Worm (Caenorhabditis elegans): ENCODE data around the gene degl-2.
A peak's percentile ranks its signal among the peaks of the same experiment; 100 is the strongest.

The degl-2 gene

ce11 chrIV:9676535-9676934, 33.2 kb downstream of the degl-2 start (continued):
- TF ChIP-seq elt-2 (tag; optimal IDR thresholded peaks at IDR 0.05) (peak; percentile 76), egl-27 (tag; optimal IDR thresholded peaks at IDR 0.05) (no peak), unc-30 (tag; optimal IDR thresholded peaks at IDR 0.05) (no peak), F16B12.6 (tag; optimal IDR thresholded peaks at IDR 0.05) (no peak), unc-62 (GFP tag; optimal IDR thresholded peaks at IDR 0.05) (no peak), mdl-1 (tag; optimal IDR thresholded peaks at IDR 0.05) (peak in 1 of 2 experiments; percentile 33), nhr-71 (tag; optimal IDR thresholded peaks at IDR 0.05) (peak; percentile 43), skn-1 (tag; optimal IDR thresholded peaks at IDR 0.05) (no peak)

DNA sequence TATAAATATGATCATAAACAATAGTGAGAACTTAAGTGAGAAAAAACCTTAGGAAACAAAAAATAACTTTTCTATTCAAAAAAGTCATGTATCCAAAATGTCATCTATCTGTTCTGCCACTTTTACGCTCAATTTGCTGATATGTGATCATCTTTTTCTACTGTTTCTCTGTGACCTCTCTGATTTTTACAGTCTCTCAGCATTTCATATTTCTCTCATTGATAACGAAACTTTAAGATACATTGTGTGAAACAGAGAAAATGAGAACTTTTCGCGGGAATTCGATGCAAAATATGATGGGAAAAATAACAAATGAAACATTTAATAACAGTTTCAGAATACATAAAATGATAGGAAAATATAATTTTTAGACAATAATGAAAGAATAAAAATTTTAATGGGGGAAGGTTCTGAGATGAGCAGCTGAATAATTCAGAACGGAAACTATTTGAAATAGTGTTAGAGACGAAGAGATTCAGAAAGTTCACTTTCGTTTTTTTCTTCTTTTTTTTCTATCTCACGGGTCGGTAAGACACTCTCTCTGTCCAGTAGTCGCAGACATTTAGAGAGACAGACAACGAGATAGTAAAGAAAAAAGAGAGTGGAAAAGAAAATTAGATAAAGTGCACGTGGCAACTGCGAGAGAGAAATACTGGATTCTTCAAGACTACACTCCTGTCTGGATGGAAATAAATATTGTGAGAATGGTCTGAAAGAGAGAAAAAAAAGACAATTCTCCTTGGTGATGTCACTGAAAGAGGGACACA, 34.1 kb downstream of the degl-2 start:
- TF ChIP-seq jun-1 (tag; optimal IDR thresholded peaks at IDR 0.05) (peak; percentile 38), nhr-90 (tag; optimal IDR thresholded peaks at IDR 0.05; ENCODE audit: poor library complexity) (peak; percentile 55), fos-1 (tag; optimal IDR thresholded peaks at IDR 0.05) (peak; percentile 77), snu-23 (GFP tag; optimal IDR thresholded peaks at IDR 0.05) (peak; percentile 80), sox-4 (tag; optimal IDR thresholded peaks at IDR 0.05) (peak; percentile 30), lin-13 (GFP tag; optimal IDR thresholded peaks at IDR 0.05) (peak; percentile 28), nhr-11 (tag; optimal IDR thresholded peaks at IDR 0.05) (peak; percentile 65), lir-3 (tag; optimal IDR thresholded peaks at IDR 0.05; ENCODE audit: poor library complexity) (peak; percentile 43), aly-2 (tag; optimal IDR thresholded peaks at IDR 0.05) (no peak), swsn-7 (tag; optimal IDR thresholded peaks at IDR 0.05) (peak; percentile 69), dsc-1 (tag; optimal IDR thresholded peaks at IDR 0.05) (peak; percentile 60), sup-37 (GFP tag; optimal IDR thresholded peaks at IDR 0.05) (no peak), mep-1 (tag; optimal IDR thresholded peaks at IDR 0.05) (peak; percentile 82), ztf-4 (tag; optimal IDR thresholded peaks at IDR 0.05) (peak; percentile 41), ceh-63 (GFP tag; optimal IDR thresholded peaks at IDR 0.05) (no peak), C34B4.2 (tag; optimal IDR thresholded peaks at IDR 0.05) (no peak), nhr-85 (tag) (peak; percentile 87), nhr-237 (tag; optimal IDR thresholded peaks at IDR 0.05) (peak; percentile 17), pqm-1 (tag; optimal IDR thresholded peaks at IDR 0.05) (peak; percentile 30), tlp-1 (tag; optimal IDR thresholded peaks at IDR 0.05) (no peak), elt-3 (tag; optimal IDR thresholded peaks at IDR 0.05) (peak in 5 of 6 experiments; percentile 22 to 57 (median 40)), fkh-8 (tag; optimal IDR thresholded peaks at IDR 0.05) (peak; percentile 19), nhr-12 (tag; optimal IDR thresholded peaks at IDR 0.05) (no peak), irx-1 (tag; optimal IDR thresholded peaks at IDR 0.05) (peak; percentile 54), ceh-82 (tag; optimal IDR thresholded peaks at IDR 0.05) (peak; percentile 46 to 55 (median 48)), egl-27 (tag; optimal IDR thresholded peaks at IDR 0.05) (peak; percentile 1 to 23), zag-1 (tag; optimal IDR thresholded peaks at IDR 0.05) (peak; percentile 37), lsy-2 (tag; optimal IDR thresholded peaks at IDR 0.05) (peak; percentile 74 to 84), blmp-1 (tag; optimal IDR thresholded peaks at IDR 0.05) (peak; percentile 94), tbx-2 (tag; optimal IDR thresholded peaks at IDR 0.05) (peak; percentile 68), rnt-1 (tag; optimal IDR thresholded peaks at IDR 0.05) (peak; percentile 81), unc-130 (tag; optimal IDR thresholded peaks at IDR 0.05) (no peak), elt-2 (tag; optimal IDR thresholded peaks at IDR 0.05) (peak; percentile 23), nhr-20 (tag; optimal IDR thresholded peaks at IDR 0.05) (peak; percentile 96), egl-13 (tag; optimal IDR thresholded peaks at IDR 0.05) (peak; percentile 43), mdl-1 (tag; optimal IDR thresholded peaks at IDR 0.05) (peak; percentile 94 to 95), lin-14 (GFP tag; optimal IDR thresholded peaks at IDR 0.05) (peak; percentile 95), nhr-28 (tag; optimal IDR thresholded peaks at IDR 0.05) (no peak), nhr-77 (tag; optimal IDR thresholded peaks at IDR 0.05) (peak; percentile 49), lin-15B (tag; optimal IDR thresholded peaks at IDR 0.05) (no peak), skn-1 (tag; optimal IDR thresholded peaks at IDR 0.05) (peak; percentile 67), fkh-4 (tag; optimal IDR thresholded peaks at IDR 0.05; ENCODE audit: borderline replicate concordance) (no peak), grh-1 (GFP tag; IDR thresholded peaks at IDR 0.05) (0 out of 2 replicates have a peak, but pooled peaks have one; percentile 31), unc-62 (GFP tag; optimal IDR thresholded peaks at IDR 0.05) (no peak), nhr-19 (GFP tag; conservative IDR thresholded peaks at IDR 0.05) (peak; percentile 55), C16A3.4 (tag; optimal IDR thresholded peaks at IDR 0.05) (peak; percentile 17)
